Fruit fly (Drosophila melanogaster): ENCODE data around the gene CG13045.
A peak's percentile ranks its signal among the peaks of the same experiment; 100 is the strongest.

CG13045 gene

DNA sequence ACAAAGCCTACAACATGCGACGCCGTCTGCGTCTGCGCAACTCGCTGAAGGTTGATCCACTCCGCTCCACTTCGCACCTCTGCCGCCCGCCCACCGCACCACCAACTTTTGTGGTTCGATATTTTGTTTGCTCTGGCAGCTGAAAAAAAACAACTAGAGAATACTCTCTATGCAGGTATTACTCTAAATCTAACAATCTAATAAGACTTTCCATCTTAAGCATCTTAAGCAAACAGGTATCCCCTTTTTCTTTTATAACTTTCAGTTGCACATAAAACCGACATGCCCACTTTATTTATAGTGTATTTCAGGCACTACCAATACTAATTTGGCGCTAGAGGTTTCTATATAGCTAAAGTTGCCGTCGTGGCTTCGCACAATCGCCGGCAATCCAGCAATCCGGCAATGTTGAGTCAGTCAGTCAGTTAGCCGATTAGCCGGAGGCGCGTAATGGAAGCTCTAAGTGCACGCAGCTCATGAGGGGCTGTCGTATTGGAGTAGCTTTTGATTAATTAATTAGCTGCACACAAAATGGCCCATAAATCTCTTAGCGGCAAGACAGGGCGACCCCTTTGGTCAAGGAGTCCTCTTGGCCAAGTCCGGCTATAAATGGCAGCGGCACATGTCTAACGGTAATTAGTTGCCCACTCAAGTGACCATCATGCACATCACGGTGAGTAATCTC, 37.6 kb upstream of the CG13045 start, which contains the start of gene CG13058 (continued):
- peak; percentile 65 for TF ChIP-seq HmgZ (tag; optimal IDR thresholded peaks at IDR 0.05)
- no peak for TF ChIP-seq CG13123 (GFP tag; optimal IDR thresholded peaks at IDR 0.05)
- no peak for TF ChIP-seq dati (GFP tag; IDR thresholded peaks at IDR 0.05)
- peak; percentile 25 for TF ChIP-seq CG7928 (GFP tag; optimal IDR thresholded peaks at IDR 0.05)
- no peak for TF ChIP-seq usp (GFP tag; optimal IDR thresholded peaks at IDR 0.05)
- TF ChIP-seq CG11085 (GFP tag; IDR thresholded peaks at IDR 0.05), result no peak
- no peak for TF ChIP-seq CG11696 (GFP tag; IDR thresholded peaks at IDR 0.05)
- TF ChIP-seq vnd (GFP tag; IDR thresholded peaks at IDR 0.05; ENCODE audit: partially characterized antibody), result no peak
- TF ChIP-seq CG14667 (GFP tag; IDR thresholded peaks at IDR 0.05), result 0 out of 2 replicates have a peak, but pooled peaks have one; percentile 22
- no peak for TF ChIP-seq Six4 (GFP tag; optimal IDR thresholded peaks at IDR 0.05)
- no peak for TF ChIP-seq danr (GFP tag; IDR thresholded peaks at IDR 0.05)
- TF ChIP-seq NC2α (GFP tag; optimal IDR thresholded peaks at IDR 0.05), result no peak
- no peak for TF ChIP-seq Side (GFP tag; optimal IDR thresholded peaks at IDR 0.05)
- no peak for TF ChIP-seq lbe (GFP tag; optimal IDR thresholded peaks at IDR 0.05)
- peak; percentile 83 for TF ChIP-seq row (GFP tag; IDR thresholded peaks at IDR 0.05)
- peak in 1 of 2 experiments; percentile 86 for TF ChIP-seq Hr51 (GFP tag; optimal IDR thresholded peaks at IDR 0.05)
- TF ChIP-seq rib (GFP tag; IDR thresholded peaks at IDR 0.05), result no peak
- TF ChIP-seq CG15073 (GFP tag; optimal IDR thresholded peaks at IDR 0.05), result no peak
- peak; percentile 37 for TF ChIP-seq scrt (GFP tag; optimal IDR thresholded peaks at IDR 0.05)
- no peak for TF ChIP-seq pros (GFP tag; optimal IDR thresholded peaks at IDR 0.05)
- TF ChIP-seq sens-2 (GFP tag; IDR thresholded peaks at IDR 0.05), result peak; percentile 52
- no peak for TF ChIP-seq Jarid2 (GFP tag; optimal IDR thresholded peaks at IDR 0.05)
- TF ChIP-seq lola (GFP tag; optimal IDR thresholded peaks at IDR 0.05), result no peak
- TF ChIP-seq CG12769 (tag; optimal IDR thresholded peaks at IDR 0.05), result peak; percentile 84
- TF ChIP-seq onecut (GFP tag; IDR thresholded peaks at IDR 0.05), result peak; percentile 30; the same call in 1 of the 2 replicates
- TF ChIP-seq CG14441 (GFP tag; IDR thresholded peaks at IDR 0.05), result 0 out of 2 replicates have a peak, but pooled peaks have one; percentile 41
- TF ChIP-seq CG4360 (GFP tag; IDR thresholded peaks at IDR 0.05), result no peak
- no peak for TF ChIP-seq CG2202 (tag; optimal IDR thresholded peaks at IDR 0.05)
- TF ChIP-seq CG2889 (GFP tag; IDR thresholded peaks at IDR 0.05), result 0 out of 3 replicates have a peak, but pooled peaks have one; percentile 34
- TF ChIP-seq Oli (tag; optimal IDR thresholded peaks at IDR 0.05), result peak; percentile 74
- peak; percentile 44; the same call in 1 of the 2 replicates for TF ChIP-seq Lim3 (GFP tag; IDR thresholded peaks at IDR 0.05)
- no peak for TF ChIP-seq CG33213 (GFP tag; optimal IDR thresholded peaks at IDR 0.05)
- peak; percentile 52; the same call in 2 of the 3 replicates for TF ChIP-seq tgo (GFP tag; IDR thresholded peaks at IDR 0.05)
- TF ChIP-seq CG1792 (GFP tag; optimal IDR thresholded peaks at IDR 0.05), result no peak
- TF ChIP-seq CG12659 (GFP tag; optimal IDR thresholded peaks at IDR 0.05), result peak; percentile 70
- peak; percentile 77 for TF ChIP-seq bowl (GFP tag; IDR thresholded peaks at IDR 0.05)
- TF ChIP-seq CG16779 (GFP tag; IDR thresholded peaks at IDR 0.05), result no peak
- peak; percentile 25 for TF ChIP-seq tin (GFP tag; optimal IDR thresholded peaks at IDR 0.05)
- TF ChIP-seq CG30020 (tag; optimal IDR thresholded peaks at IDR 0.05), result no peak
- no peak for TF ChIP-seq Gsc (GFP tag; IDR thresholded peaks at IDR 0.05)
- no peak for TF ChIP-seq Dref (GFP tag; IDR thresholded peaks at IDR 0.05)
- no peak for TF ChIP-seq Bgb (GFP tag; IDR thresholded peaks at IDR 0.05; ENCODE audit: partially characterized antibody)
- no peak for TF ChIP-seq Dfd (GFP tag; optimal IDR thresholded peaks at IDR 0.05)
- TF ChIP-seq Scr (GFP tag; IDR thresholded peaks at IDR 0.05; ENCODE audit: partially characterized antibody), result no peak
- TF ChIP-seq CG11093 (GFP tag; IDR thresholded peaks at IDR 0.05), result no peak
- TF ChIP-seq CG1832 (GFP tag; optimal IDR thresholded peaks at IDR 0.05), result no peak
- TF ChIP-seq Eip74EF (GFP tag; optimal IDR thresholded peaks at IDR 0.05), result peak in 1 of 2 experiments; percentile 15
- no peak for TF ChIP-seq sim (GFP tag; IDR thresholded peaks at IDR 0.05)
- TF ChIP-seq gro (GFP tag; optimal IDR thresholded peaks at IDR 0.05), result no peak
- TF ChIP-seq MBD-R2 (GFP tag; IDR thresholded peaks at IDR 0.05), result peak; percentile 48

Data from whole organism, embryonic.